Worm (Caenorhabditis elegans) whole organism, L4 larva: ENCODE data around the gene sec-61.A.

Experiments used
- Y5F2A.4 ChIP-seq: fragments of 200-800 bp; sonication (Bioruptor generic); optimal IDR thresholded peaks from 2 replicates; lab custom pipeline; 2018; ENCODE audit warnings: mild to moderate bottlenecking, missing genetic modification characterization, missing compliant biosample characterization
- aly-2 ChIP-seq: sonication (generic microtip); optimal IDR thresholded peaks from 2 replicates; lab custom pipeline; 2018; ENCODE audit warnings: missing biosample characterization, missing genetic modification characterization
- ceh-28 ChIP-seq: fragments of 150-350 bp; optimal IDR thresholded peaks from 2 replicates; lab custom pipeline; 2014; ENCODE audit warnings: missing biosample characterization, missing genetic modification reagents, missing genetic modification characterization
- egl-27 ChIP-seq: sonication (generic microtip); optimal IDR thresholded peaks from 3 replicates; lab custom pipeline; 2017; ENCODE audit warnings: missing biosample characterization, missing genetic modification reagents, missing genetic modification characterization
- nhr-28 ChIP-seq: fragments of 150-350 bp; optimal IDR thresholded peaks from 2 replicates; lab custom pipeline; 2014; ENCODE audit warnings: missing biosample characterization, missing genetic modification characterization

ce11 chrIV:14829026-14829425 lies 4.0 kb upstream of the sec-61.A start, which contains the start of gene hhat-2:
- no peak for TF ChIP-seq egl-27 (tag; lab: Kevin White, UChicago)
- no peak for TF ChIP-seq Y5F2A.4
- TF ChIP-seq ceh-28 (tag; lab: Kevin White, UChicago) = no peak
- no peak for TF ChIP-seq aly-2
- TF ChIP-seq nhr-28 (tag; lab: Kevin White, UChicago) = no peak
